Fruit fly (Drosophila melanogaster): ENCODE data around the gene for.
A peak's percentile ranks its signal among the peaks of the same experiment; 100 is the strongest.

Gene for

dm6 chr2L:3657349-3658142 is 793 bp upstream of the for start (continued):
- peak; percentile 31 for TF ChIP-seq CG12942 (GFP tag; optimal IDR thresholded peaks at IDR 0.05)
- TF ChIP-seq Bteb2 (GFP tag; optimal IDR thresholded peaks at IDR 0.05) = peak; percentile 33
- TF ChIP-seq CG7372 (GFP tag; IDR thresholded peaks at IDR 0.05) = no peak
- peak; percentile 92 for TF ChIP-seq HmgZ (tag; optimal IDR thresholded peaks at IDR 0.05)
- peak; percentile 63; the same call in 1 of the 2 replicates for TF ChIP-seq CG9932 (GFP tag; IDR thresholded peaks at IDR 0.05)
- TF ChIP-seq eyg (GFP tag; optimal IDR thresholded peaks at IDR 0.05) = no peak
- peak; percentile 78 for TF ChIP-seq CG12769 (tag; optimal IDR thresholded peaks at IDR 0.05)
- peak; percentile 43; the same call in 1 of the 2 replicates for TF ChIP-seq unc-4 (GFP tag; IDR thresholded peaks at IDR 0.05; ENCODE audit: partially characterized antibody)
- TF ChIP-seq Taf1 (GFP tag; IDR thresholded peaks at IDR 0.05) = no peak
- no peak for TF ChIP-seq CG10209 (GFP tag; optimal IDR thresholded peaks at IDR 0.05)
- TF ChIP-seq Sox100B (GFP tag; optimal IDR thresholded peaks at IDR 0.05) = no peak
- TF ChIP-seq CG31441 (GFP tag; IDR thresholded peaks at IDR 0.05) = peak; percentile 8; the same call in 1 of the 2 replicates
- no peak for TF ChIP-seq ro (GFP tag; IDR thresholded peaks at IDR 0.05)
- peak; percentile 57 for TF ChIP-seq sisA (GFP tag; IDR thresholded peaks at IDR 0.05)
- TF ChIP-seq gsb-n (tag; optimal IDR thresholded peaks at IDR 0.05) = no peak
- TF ChIP-seq CG2678 (tag; optimal IDR thresholded peaks at IDR 0.05) = no peak
- no peak for TF ChIP-seq esg (GFP tag; conservative IDR thresholded peaks at IDR 0.05)
- TF ChIP-seq CG10959 (GFP tag; IDR thresholded peaks at IDR 0.05) = no peak
- no peak for TF ChIP-seq CG14667 (GFP tag; IDR thresholded peaks at IDR 0.05)
- TF ChIP-seq CG7987 (GFP tag; optimal IDR thresholded peaks at IDR 0.05) = peak; percentile 75
- TF ChIP-seq Max (GFP tag; optimal IDR thresholded peaks at IDR 0.05) = peak; percentile 37
- TF ChIP-seq CG7271 (tag; optimal IDR thresholded peaks at IDR 0.05) = no peak
- TF ChIP-seq hbn (GFP tag; IDR thresholded peaks at IDR 0.05; ENCODE audit: partially characterized antibody) = no peak
- TF ChIP-seq nom (GFP tag; optimal IDR thresholded peaks at IDR 0.05) = no peak
- peak; percentile 59 for TF ChIP-seq NfI (GFP tag; optimal IDR thresholded peaks at IDR 0.05)
- no peak for TF ChIP-seq CG18011 (GFP tag; optimal IDR thresholded peaks at IDR 0.05)
- TF ChIP-seq ssp (GFP tag; IDR thresholded peaks at IDR 0.05) = peak; percentile 36; the same call in 1 of the 2 replicates
- peak; percentile 71 for TF ChIP-seq CG2712 (tag; optimal IDR thresholded peaks at IDR 0.05)
- no peak for TF ChIP-seq CG9797 (GFP tag; optimal IDR thresholded peaks at IDR 0.05)
- TF ChIP-seq dysf (GFP tag; IDR thresholded peaks at IDR 0.05) = peak; percentile 3; the same call in 1 of the 3 replicates
- TF ChIP-seq fd3F (GFP tag; optimal IDR thresholded peaks at IDR 0.05) = no peak
- TF ChIP-seq ATbp (GFP tag; optimal IDR thresholded peaks at IDR 0.05) = no peak
- TF ChIP-seq CG33213 (GFP tag; optimal IDR thresholded peaks at IDR 0.05) = peak; percentile 86
- peak; percentile 55 for TF ChIP-seq CG10654 (GFP tag; optimal IDR thresholded peaks at IDR 0.05)
- TF ChIP-seq Atf3 (GFP tag; optimal IDR thresholded peaks at IDR 0.05) = no peak
- no peak for TF ChIP-seq tio (GFP tag; optimal IDR thresholded peaks at IDR 0.05)
- no peak for TF ChIP-seq CG7357 (GFP tag; IDR thresholded peaks at IDR 0.05)
- TF ChIP-seq BEAF-32 (GFP tag; optimal IDR thresholded peaks at IDR 0.05) = no peak
- TF ChIP-seq fd102C (GFP tag; optimal IDR thresholded peaks at IDR 0.05) = peak; percentile 30
- peak; percentile 50 for TF ChIP-seq Sry-δ (GFP tag; optimal IDR thresholded peaks at IDR 0.05)
- peak; percentile 36; the same call in 1 of the 2 replicates for TF ChIP-seq Dip2 (GFP tag; IDR thresholded peaks at IDR 0.05)
- TF ChIP-seq CG5180 (GFP tag; optimal IDR thresholded peaks at IDR 0.05) = no peak
- TF ChIP-seq fru (optimal IDR thresholded peaks at IDR 0.05) = no peak
- TF ChIP-seq Lpt (GFP tag; optimal IDR thresholded peaks at IDR 0.05) = no peak
- TF ChIP-seq HHEX (GFP tag; optimal IDR thresholded peaks at IDR 0.05) = no peak
- TF ChIP-seq CG16813 (GFP tag; IDR thresholded peaks at IDR 0.05; ENCODE audit: partially characterized antibody) = peak; percentile 62
- peak; percentile 29 for TF ChIP-seq HLH54F (GFP tag; optimal IDR thresholded peaks at IDR 0.05)
- peak; percentile 61; the same call in 2 of the 3 replicates for TF ChIP-seq Optix (GFP tag; IDR thresholded peaks at IDR 0.05)
- TF ChIP-seq zen2 (GFP tag; IDR thresholded peaks at IDR 0.05; ENCODE audit: partially characterized antibody) = no peak
